Worm (Caenorhabditis elegans): Measurements from ENCODE around the gene fbxb-83.
A peak's percentile ranks its signal among the peaks of the same experiment; 100 is the strongest.
"Not testable (repeated sequence)": the region's sequence is repeated elsewhere in the genome, so short reads cannot be mapped to it uniquely, and the experiment has no call there.

fbxb-83 gene

ce11 chrIII:131627-132026, 13.4 kb downstream of the fbxb-83 start (continued):
- TF ChIP-seq irx-1 (tag; optimal IDR thresholded peaks at IDR 0.05) (peak; percentile 9), zip-4 (GFP tag; optimal IDR thresholded peaks at IDR 0.05) (no peak), xbp-1 (tag; optimal IDR thresholded peaks at IDR 0.05) (peak; percentile 44), aha-1 (tag; optimal IDR thresholded peaks at IDR 0.05) (no peak), hlh-17 (GFP tag; optimal IDR thresholded peaks at IDR 0.05; ENCODE audit: borderline replicate concordance) (no peak), mab-9 (GFP tag; IDR thresholded peaks at IDR 0.05) (no peak), vab-15 (tag; optimal IDR thresholded peaks at IDR 0.05) (peak; percentile 89), nhr-237 (tag; optimal IDR thresholded peaks at IDR 0.05) (no peak), nhr-11 (tag; optimal IDR thresholded peaks at IDR 0.05) (no peak), nhr-19 (GFP tag; conservative IDR thresholded peaks at IDR 0.05) (peak; percentile 15; the same call in 1 of the 2 replicates), ceh-82 (tag; optimal IDR thresholded peaks at IDR 0.05) (peak in 2 of 3 experiments; percentile 2 to 70), nhr-84 (tag; optimal IDR thresholded peaks at IDR 0.05) (no peak), mdl-1 (tag; optimal IDR thresholded peaks at IDR 0.05) (no peak), snpc-4 (tag; optimal IDR thresholded peaks at IDR 0.05) (peak; percentile 16), ceh-63 (GFP tag; optimal IDR thresholded peaks at IDR 0.05) (no peak), ama-1 (optimal IDR thresholded peaks at IDR 0.05) (no peak), aly-2 (tag; optimal IDR thresholded peaks at IDR 0.05) (no peak), pqm-1 (tag; optimal IDR thresholded peaks at IDR 0.05) (no peak), isw-1 (GFP tag; IDR thresholded peaks at IDR 0.05) (no peak; the same call in 1 of the 2 replicates), swsn-7 (tag; optimal IDR thresholded peaks at IDR 0.05) (peak; percentile 50), elt-3 (tag; optimal IDR thresholded peaks at IDR 0.05) (no peak), lin-15B (tag; optimal IDR thresholded peaks at IDR 0.05) (peak; percentile 61), dpl-1 (GFP tag; optimal IDR thresholded peaks at IDR 0.05) (peak; percentile 32 to 72 (median 60)), elt-2 (tag; optimal IDR thresholded peaks at IDR 0.05) (peak; percentile 1), egl-27 (tag; optimal IDR thresholded peaks at IDR 0.05) (no peak), snu-23 (GFP tag; optimal IDR thresholded peaks at IDR 0.05) (peak; percentile 64), grh-1 (GFP tag; IDR thresholded peaks at IDR 0.05) (no peak)

ce11 chrIII:130650-131049, 14.4 kb downstream of the fbxb-83 start, which contains the start of the genes nhr-280 and C29F9.2:
nhr-280 (minus strand) TSS chrIII:130750.
C29F9.2 (plus strand) TSS chrIII:130947.
- TF ChIP-seq ceh-88 (GFP tag; IDR thresholded peaks at IDR 0.05), result no peak
- TF ChIP-seq elt-2 (tag; optimal IDR thresholded peaks at IDR 0.05), result peak; percentile 23

ce11 chrIII:124478-124877, 20.5 kb downstream of the fbxb-83 start, which contains the start of gene pals-23:
pals-23 (plus strand) TSS chrIII:124778.
- no peak for TF ChIP-seq mab-9 (GFP tag; IDR thresholded peaks at IDR 0.05)
- no peak for TF ChIP-seq dpl-1 (GFP tag; optimal IDR thresholded peaks at IDR 0.05)
- no peak for TF ChIP-seq lir-3 (tag; optimal IDR thresholded peaks at IDR 0.05; ENCODE audit: poor library complexity)
- TF ChIP-seq efl-1 (optimal IDR thresholded peaks at IDR 0.05), result no peak
- TF ChIP-seq efl-1 (GFP tag; optimal IDR thresholded peaks at IDR 0.05 in 1 of 2), result no peak
- TF ChIP-seq elt-2 (tag; optimal IDR thresholded peaks at IDR 0.05), result no peak
- TF ChIP-seq ces-1 (GFP tag; optimal IDR thresholded peaks at IDR 0.05), result no peak
- no peak for TF ChIP-seq mdl-1 (tag; optimal IDR thresholded peaks at IDR 0.05)
- no peak for TF ChIP-seq ztf-4 (tag; optimal IDR thresholded peaks at IDR 0.05)
- TF ChIP-seq aly-2 (tag; optimal IDR thresholded peaks at IDR 0.05), result no peak
- no peak for TF ChIP-seq fos-1 (tag; optimal IDR thresholded peaks at IDR 0.05)
- TF ChIP-seq pag-3 (tag; optimal IDR thresholded peaks at IDR 0.05; ENCODE audit: borderline replicate concordance, insufficient read depth), result no peak
- TF ChIP-seq lsy-2 (tag; optimal IDR thresholded peaks at IDR 0.05), result no peak
- no peak for TF ChIP-seq nhr-11 (tag; optimal IDR thresholded peaks at IDR 0.05)
- TF ChIP-seq nhr-84 (tag; optimal IDR thresholded peaks at IDR 0.05), result no peak
- no peak for TF ChIP-seq nhr-28 (tag; optimal IDR thresholded peaks at IDR 0.05)

DNA sequence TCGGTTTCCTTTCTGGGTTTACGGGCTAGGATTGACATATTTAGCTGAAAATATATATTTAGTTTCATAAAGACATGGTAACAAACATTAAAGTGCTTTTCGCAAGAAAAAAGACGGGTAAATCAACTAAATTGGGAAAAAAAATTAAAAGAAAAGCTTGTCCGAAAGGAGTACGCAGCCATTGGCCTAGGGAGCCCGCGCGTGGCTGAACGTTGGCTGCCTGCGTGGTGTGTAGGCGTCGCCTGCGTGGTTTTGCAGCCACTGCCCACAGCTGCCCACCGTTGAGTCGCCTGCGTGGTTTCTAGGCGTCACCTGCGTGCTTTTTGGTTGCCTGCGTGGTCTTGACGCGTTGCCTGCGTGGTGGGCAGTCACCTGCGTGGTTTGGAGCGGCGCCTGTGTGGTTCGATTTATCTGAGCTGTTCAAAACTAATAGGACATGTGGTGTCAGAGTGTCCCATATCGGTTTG, 23.0 kb downstream of the fbxb-83 start, which contains the start of gene C29F9.12:
Gene C29F9.12, minus strand, starts transcription at position 51 of the 467 bp plus-strand sequence.
- not testable (repeated sequence) for TF ChIP-seq aly-2 (tag; optimal IDR thresholded peaks at IDR 0.05); mdl-1 (tag; optimal IDR thresholded peaks at IDR 0.05); lin-13 (GFP tag; optimal IDR thresholded peaks at IDR 0.05)
